Worm (Caenorhabditis elegans): ENCODE data around the gene C52B9.8.
"Not testable (repeated sequence)": the region's sequence is repeated elsewhere in the genome, so short reads cannot be mapped to it uniquely, and the experiment has no call there.

DNA sequence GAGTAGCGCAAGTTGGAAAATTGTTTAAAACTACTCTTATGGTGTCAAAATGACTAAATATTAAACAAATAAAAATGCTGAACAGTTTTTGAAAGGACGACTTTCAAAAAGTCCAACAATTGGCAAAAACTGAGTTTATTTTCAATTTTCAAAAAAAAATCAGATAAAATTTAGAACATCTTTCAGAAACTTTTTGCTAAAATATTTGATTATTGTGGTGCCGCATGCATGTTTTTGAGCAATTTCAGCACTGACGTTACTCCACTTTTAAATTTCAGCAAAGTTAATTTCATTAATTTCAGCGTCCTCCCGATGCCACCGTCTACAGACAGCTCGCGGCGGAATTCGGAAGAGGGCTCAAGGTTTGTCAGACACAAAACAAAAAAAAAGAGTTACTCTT, 27.8 kb upstream of the C52B9.8 start, which contains the start of gene cst-1:
- not testable (repeated sequence) for TF ChIP-seq bed-1 (GFP tag; IDR thresholded peaks at IDR 0.05); ccch-3 (GFP tag; optimal IDR thresholded peaks at IDR 0.05); C06A6.2 (GFP tag; conservative IDR thresholded peaks at IDR 0.05); somi-1 (GFP tag; optimal IDR thresholded peaks at IDR 0.05); ama-1 (optimal IDR thresholded peaks at IDR 0.05); ama-1 (GFP tag; optimal IDR thresholded peaks at IDR 0.05); F55B11.4 (tag; optimal IDR thresholded peaks at IDR 0.05; ENCODE audit: borderline replicate concordance, insufficient read depth); nfyb-1 (GFP tag; IDR thresholded peaks at IDR 0.05); him-1 (tag; optimal IDR thresholded peaks at IDR 0.05); rcor-1 (GFP tag; IDR thresholded peaks at IDR 0.05)
